Worm (Caenorhabditis elegans) whole organism, L2 larva: Measurements from ENCODE around the gene C37C3.10.
A peak's percentile ranks its signal among the peaks of the same experiment; 100 is the strongest.

Source experiments
- C34F6.9 ChIP-seq: fragments of 150-350 bp; optimal IDR thresholded peaks from 2 replicates; lab custom pipeline; 2014; ENCODE audit warnings: missing biosample characterization, missing genetic modification characterization
- F13H6.1 ChIP-seq: sonication (generic microtip); optimal IDR thresholded peaks from 2 replicates; lab custom pipeline; 2016; ENCODE audit warnings: missing genetic modification characterization, missing compliant biosample characterization
- R02D3.7 ChIP-seq: fragments of 150-350 bp; optimal IDR thresholded peaks from 2 replicates; lab custom pipeline; 2014; ENCODE audit warnings: missing biosample characterization, missing genetic modification characterization
- Y55F3AM.14 ChIP-seq: fragments of 200-800 bp; sonication (Bioruptor generic); optimal IDR thresholded peaks from 2 replicates; lab custom pipeline; 2018; ENCODE audit warnings: mild to moderate bottlenecking, missing genetic modification characterization, missing compliant biosample characterization
- ZK546.5 ChIP-seq: sonication (generic microtip); optimal IDR thresholded peaks from 2 replicates; lab custom pipeline; 2017; ENCODE audit warnings: missing biosample characterization, missing genetic modification characterization
- alr-1 ChIP-seq: fragments of 150-350 bp; optimal IDR thresholded peaks from 2 replicates; lab custom pipeline; 2014; ENCODE audit warnings: missing biosample characterization, missing genetic modification characterization
- aly-2 ChIP-seq: fragments of 150-350 bp; optimal IDR thresholded peaks from 2 replicates; lab custom pipeline; 2014; ENCODE audit warnings: missing biosample characterization, missing genetic modification characterization
- ama-1 ChIP-seq: fragments of 150-350 bp; optimal IDR thresholded peaks from 2 replicates; lab custom pipeline; 2018; ENCODE audit warnings: inconsistent platforms
- blmp-1 ChIP-seq: sonication (generic microtip); optimal IDR thresholded peaks from 2 replicates; lab custom pipeline; 2017; ENCODE audit warnings: missing genetic modification characterization, mild to moderate bottlenecking, missing compliant biosample characterization, antibody characterized with exemption, moderate library complexity; ENCODE audit not compliant: insufficient read depth
- ceh-16 ChIP-seq: fragments of 150-350 bp; optimal IDR thresholded peaks from 2 replicates; lab custom pipeline; 2014; ENCODE audit warnings: missing biosample characterization, missing genetic modification characterization
- ceh-82 ChIP-seq: fragments of 150-350 bp; optimal IDR thresholded peaks from 2 replicates; lab custom pipeline; 2014; ENCODE audit warnings: missing biosample characterization, missing genetic modification characterization
- crh-2 ChIP-seq: sonication (generic microtip); optimal IDR thresholded peaks from 2 replicates; lab custom pipeline; 2017; ENCODE audit warnings: missing biosample characterization, missing genetic modification characterization
- dmd-4 ChIP-seq: sonication (generic microtip); optimal IDR thresholded peaks from 2 replicates; lab custom pipeline; 2017; ENCODE audit warnings: missing biosample characterization, missing genetic modification characterization
- egl-27 ChIP-seq: sonication (generic microtip); optimal IDR thresholded peaks from 3 replicates; lab custom pipeline; 2017; ENCODE audit warnings: missing biosample characterization, missing genetic modification reagents, missing genetic modification characterization
- elt-1 ChIP-seq: fragments of 150-350 bp; optimal IDR thresholded peaks from 2 replicates; lab custom pipeline; 2014; ENCODE audit warnings: missing biosample characterization, missing genetic modification characterization
- elt-3 ChIP-seq: sonication (generic microtip); optimal IDR thresholded peaks from 2 replicates; lab custom pipeline; 2017; ENCODE audit warnings: missing biosample characterization, missing genetic modification characterization
- fos-1 ChIP-seq: fragments of 150-350 bp; optimal IDR thresholded peaks from 2 replicates; lab custom pipeline; 2014; ENCODE audit warnings: missing biosample characterization, missing genetic modification characterization
- gmeb-1 ChIP-seq: fragments of 150-350 bp; optimal IDR thresholded peaks from 2 replicates; lab custom pipeline; 2014; ENCODE audit warnings: missing biosample characterization, missing genetic modification characterization
- lin-11 ChIP-seq: fragments of 150-350 bp; sonication (generic microtip); optimal IDR thresholded peaks from 2 replicates; lab custom pipeline; 2014; ENCODE audit warnings: missing biosample characterization, missing genetic modification characterization, inconsistent platforms, mixed read lengths
- lin-13 ChIP-seq: fragments of 150-350 bp; optimal IDR thresholded peaks from 2 replicates; lab custom pipeline; 2014; ENCODE audit warnings: missing biosample characterization, missing genetic modification reagents, missing genetic modification characterization
- lin-39 ChIP-seq: fragments of 150-350 bp; optimal IDR thresholded peaks from 2 replicates; lab custom pipeline; 2014; ENCODE audit warnings: missing biosample characterization, missing genetic modification reagents, missing genetic modification characterization
- lsy-2 ChIP-seq, 2 experiments: fragments of 150-350 bp in 1 of 2; sonication (generic microtip) in 1 of 2; optimal IDR thresholded peaks; 2 replicates each; lab custom pipeline; 2014 to 2017; ENCODE audit warnings: missing biosample characterization in 2 of 2, missing genetic modification characterization in 2 of 2
- mab-5 ChIP-seq: fragments of 150-350 bp; optimal IDR thresholded peaks from 2 replicates; lab custom pipeline; 2014; ENCODE audit warnings: missing biosample characterization, missing genetic modification characterization
- mbf-1 ChIP-seq: sonication (generic microtip); optimal IDR thresholded peaks from 2 replicates; lab custom pipeline; 2017; ENCODE audit warnings: missing biosample characterization, missing genetic modification characterization
- mdl-1 ChIP-seq, 2 experiments: fragments of 150-350 bp in 1 of 2; sonication (generic microtip) in 1 of 2; optimal IDR thresholded peaks; 2 replicates each; lab custom pipeline; 2017; ENCODE audit warnings: missing biosample characterization in 2 of 2, missing genetic modification characterization in 2 of 2
- nhr-10 ChIP-seq: sonication (generic microtip); optimal IDR thresholded peaks from 2 replicates; lab custom pipeline; 2017; ENCODE audit warnings: missing biosample characterization, missing genetic modification characterization
- nhr-11 ChIP-seq: fragments of 150-350 bp; optimal IDR thresholded peaks from 2 replicates; lab custom pipeline; 2014; ENCODE audit warnings: missing biosample characterization, missing genetic modification characterization
- nhr-12 ChIP-seq: fragments of 150-350 bp; optimal IDR thresholded peaks from 2 replicates; lab custom pipeline; 2014; ENCODE audit warnings: missing biosample characterization, missing genetic modification characterization
- nhr-129 ChIP-seq: fragments of 150-350 bp; optimal IDR thresholded peaks from 2 replicates; lab custom pipeline; 2014; ENCODE audit warnings: missing biosample characterization, missing genetic modification characterization
- nhr-21 ChIP-seq: fragments of 150-350 bp; optimal IDR thresholded peaks from 2 replicates; lab custom pipeline; 2014; ENCODE audit warnings: missing biosample characterization, missing genetic modification characterization
- nhr-23 ChIP-seq: fragments of 150-350 bp; optimal IDR thresholded peaks from 2 replicates; lab custom pipeline; 2014; ENCODE audit warnings: missing biosample characterization, missing genetic modification reagents, missing genetic modification characterization
- nhr-237 ChIP-seq: fragments of 150-350 bp; optimal IDR thresholded peaks from 2 replicates; lab custom pipeline; 2014; ENCODE audit warnings: missing biosample characterization, missing genetic modification characterization
- nhr-25 ChIP-seq: fragments of 150-350 bp; sonication (generic microtip); optimal IDR thresholded peaks from 3 replicates; lab custom pipeline; 2014; ENCODE audit warnings: missing biosample characterization, missing genetic modification characterization
- nhr-6 ChIP-seq: fragments of 150-350 bp; optimal IDR thresholded peaks from 2 replicates; lab custom pipeline; 2014; ENCODE audit warnings: missing biosample characterization, missing genetic modification characterization
- nhr-77 ChIP-seq: fragments of 150-350 bp; optimal IDR thresholded peaks from 2 replicates; lab custom pipeline; 2014; ENCODE audit warnings: missing biosample characterization, missing genetic modification characterization
- peb-1 ChIP-seq: fragments of 150-350 bp; optimal IDR thresholded peaks from 2 replicates; lab custom pipeline; 2014; ENCODE audit warnings: missing biosample characterization, missing genetic modification characterization
- sem-4 ChIP-seq: fragments of 150-350 bp; optimal IDR thresholded peaks from 2 replicates; lab custom pipeline; 2014; ENCODE audit warnings: missing biosample characterization, missing genetic modification reagents, missing genetic modification characterization
- skn-1 ChIP-seq: sonication (generic microtip); optimal IDR thresholded peaks from 2 replicates; lab custom pipeline; 2017; ENCODE audit warnings: missing biosample characterization, missing genetic modification characterization
- sma-3 ChIP-seq: sonication (generic microtip); optimal IDR thresholded peaks from 2 replicates; lab custom pipeline; 2016; ENCODE audit warnings: missing genetic modification reagents, missing genetic modification characterization, missing compliant biosample characterization
- sma-9 ChIP-seq, 2 experiments: fragments of 150-350 bp in 1 of 2; sonication (generic microtip) in 1 of 2; optimal IDR thresholded peaks; 2 replicates each; lab custom pipeline; 2014 to 2016; ENCODE audit warnings: missing genetic modification characterization in 2 of 2, mild to moderate bottlenecking in 1 of 2, missing biosample characterization in 1 of 2, missing compliant biosample characterization in 1 of 2, missing genetic modification reagents in 1 of 2, moderate library complexity in 1 of 2
- snpc-4 ChIP-seq: fragments of 150-350 bp; optimal IDR thresholded peaks from 2 replicates; lab custom pipeline; 2014; ENCODE audit warnings: missing biosample characterization, missing genetic modification characterization
- unc-39 ChIP-seq: fragments of 150-350 bp; optimal IDR thresholded peaks from 2 replicates; lab custom pipeline; 2014; ENCODE audit warnings: missing biosample characterization, missing genetic modification characterization
- unc-55 ChIP-seq: fragments of 150-350 bp; sonication (generic microtip); optimal IDR thresholded peaks from 3 replicates; lab custom pipeline; 2014; ENCODE audit warnings: missing biosample characterization, missing genetic modification reagents, missing genetic modification characterization
- unc-62 ChIP-seq: fragments of 150-350 bp; optimal IDR thresholded peaks from 2 replicates; lab custom pipeline; 2014; ENCODE audit warnings: missing biosample characterization, missing genetic modification reagents, missing genetic modification characterization
- zag-1 ChIP-seq: fragments of 150-350 bp; optimal IDR thresholded peaks from 2 replicates; lab custom pipeline; 2014; ENCODE audit warnings: missing biosample characterization, missing genetic modification characterization
- ztf-1 ChIP-seq: fragments of 200-800 bp; sonication (Bioruptor generic); conservative IDR thresholded peaks from 2 replicates; pipeline ENCODE4 v1.3.6; 2022; ENCODE audit warnings: missing genetic modification characterization, missing compliant biosample characterization
- ztf-11 ChIP-seq: sonication (generic microtip); optimal IDR thresholded peaks from 2 replicates; lab custom pipeline; 2017; ENCODE audit warnings: missing biosample characterization, missing genetic modification characterization
- ztf-4 ChIP-seq: fragments of 150-350 bp; optimal IDR thresholded peaks from 2 replicates; lab custom pipeline; 2014; ENCODE audit warnings: missing biosample characterization, missing genetic modification characterization

The C37C3.10 gene

ce11 chrV:7822655-7823054 lies 40.2 kb downstream of the C37C3.10 start:
- no peak for TF ChIP-seq ztf-4 (tag; lab: Kevin White, UChicago)
- TF ChIP-seq peb-1 (tag; lab: Kevin White, UChicago): no peak
- no peak for TF ChIP-seq lin-39
- peak in 1 of 2 experiments; percentile 57 for TF ChIP-seq lsy-2 (tag; optimal IDR thresholded peaks at IDR 0.05; lab: Kevin White, UChicago)
- no peak for TF ChIP-seq elt-3 (tag; lab: Kevin White, UChicago)
- no peak for TF ChIP-seq nhr-11
- no peak for TF ChIP-seq fos-1 (tag; lab: Kevin White, UChicago)
- TF ChIP-seq Y55F3AM.14 (GFP tag; lab: Kevin White, UChicago): no peak
- no peak for TF ChIP-seq nhr-237 (tag; lab: Kevin White, UChicago)
- TF ChIP-seq crh-2 (tag; lab: Kevin White, UChicago): peak; percentile 60
- TF ChIP-seq blmp-1 (tag; lab: Kevin White, UChicago): no peak
- no peak for TF ChIP-seq ztf-11 (tag; lab: Kevin White, UChicago)
- TF ChIP-seq egl-27: peak; percentile 19
- no peak for TF ChIP-seq ZK546.5 (tag; lab: Kevin White, UChicago)
- TF ChIP-seq sma-3 (GFP tag; lab: Kevin White, UChicago): no peak
- no peak for TF ChIP-seq aly-2 (tag; lab: Kevin White, UChicago)
- no peak for TF ChIP-seq ztf-1 (GFP tag; lab: Robert Waterston, UW)
- TF ChIP-seq skn-1 (tag; lab: Kevin White, UChicago): no peak
- TF ChIP-seq ceh-82: no peak
- no peak for TF ChIP-seq nhr-25 (tag; lab: Kevin White, UChicago)
- peak; percentile 56 for TF ChIP-seq mab-5 (tag; lab: Kevin White, UChicago)
- no peak for TF ChIP-seq dmd-4 (tag; lab: Kevin White, UChicago)
- TF ChIP-seq nhr-23 (tag; lab: Kevin White, UChicago): no peak
- TF ChIP-seq nhr-77 (tag; lab: Kevin White, UChicago): no peak
- TF ChIP-seq F13H6.1 (tag; lab: Kevin White, UChicago): peak; percentile 82
- peak; percentile 84 for TF ChIP-seq nhr-129
- no peak for TF ChIP-seq unc-39
- no peak for TF ChIP-seq ceh-16
- peak; percentile 37 for TF ChIP-seq C34F6.9
- no peak for TF ChIP-seq lin-13 (GFP tag; lab: Kevin White, UChicago)
- no peak for TF ChIP-seq nhr-6 (tag; lab: Kevin White, UChicago)
- TF ChIP-seq nhr-10: no peak
- no peak for TF ChIP-seq alr-1 (tag; lab: Kevin White, UChicago)
- no peak for TF ChIP-seq zag-1 (tag; lab: Kevin White, UChicago)
- no peak for TF ChIP-seq lin-11
- TF ChIP-seq mbf-1: no peak
- TF ChIP-seq sma-9 (GFP tag; optimal IDR thresholded peaks at IDR 0.05; lab: Kevin White, UChicago): peak; percentile 32
- TF ChIP-seq sma-9 (tag; optimal IDR thresholded peaks at IDR 0.05; lab: Kevin White, UChicago): no peak
- no peak for TF ChIP-seq nhr-12
- TF ChIP-seq mdl-1 (tag; optimal IDR thresholded peaks at IDR 0.05; lab: Kevin White, UChicago): no peak
- no peak for TF ChIP-seq R02D3.7 (tag; lab: Kevin White, UChicago)
- TF ChIP-seq gmeb-1 (tag; lab: Kevin White, UChicago): no peak
- TF ChIP-seq nhr-21 (tag; lab: Kevin White, UChicago): no peak
- peak; percentile 8 for TF ChIP-seq unc-62 (GFP tag; lab: Kevin White, UChicago)
- TF ChIP-seq elt-1 (tag; lab: Kevin White, UChicago): no peak
- TF ChIP-seq unc-55 (GFP tag; lab: Kevin White, UChicago): no peak
- no peak for TF ChIP-seq sem-4 (tag; lab: Kevin White, UChicago)
- TF ChIP-seq ama-1 (lab: Kevin White, UChicago): no peak
- TF ChIP-seq snpc-4 (tag; lab: Kevin White, UChicago): no peak
